Fruit fly (Drosophila melanogaster) whole organism, adult: Measurements from ENCODE around the gene gw.

ENCODE experiments used
- CG11617 ChIP-seq: fragments of 200-800 bp; sonication (Bioruptor generic); optimal IDR thresholded peaks from 2 replicates; lab custom pipeline; 2017; ENCODE audit warnings: mild to moderate bottlenecking, missing biosample characterization, missing genetic modification reagents, missing genetic modification characterization
- CG12768 ChIP-seq: fragments of 200-800 bp; sonication (Bioruptor generic); optimal IDR thresholded peaks from 2 replicates; lab custom pipeline; 2017; ENCODE audit warnings: missing biosample characterization, missing genetic modification characterization, mild to moderate bottlenecking, moderate library complexity, missing genetic modification reagents
- CG14711 ChIP-seq: fragments of 200-800 bp; sonication (Bioruptor generic); optimal IDR thresholded peaks from 2 replicates; lab custom pipeline; 2018; ENCODE audit warnings: missing biosample characterization, mild to moderate bottlenecking, missing genetic modification characterization, moderate library complexity
- CG33017 ChIP-seq: fragments of 200-800 bp; sonication (Bioruptor generic); optimal IDR thresholded peaks from 2 replicates; lab custom pipeline; 2018; ENCODE audit warnings: missing biosample characterization, mild to moderate bottlenecking, missing genetic modification characterization, moderate library complexity
- CG5204 ChIP-seq: fragments of 200-800 bp; sonication (Bioruptor generic); optimal IDR thresholded peaks from 2 replicates; lab custom pipeline; 2016; ENCODE audit warnings: missing biosample characterization, missing genetic modification characterization
- CG7045 ChIP-seq: fragments of 200-800 bp; sonication (Bioruptor generic); optimal IDR thresholded peaks from 2 replicates; lab custom pipeline; 2017; ENCODE audit warnings: missing biosample characterization, mild to moderate bottlenecking, missing genetic modification characterization
- Crg-1 ChIP-seq: fragments of 200-800 bp; sonication (Bioruptor generic); optimal IDR thresholded peaks from 2 replicates; lab custom pipeline; 2016; ENCODE audit warnings: missing biosample characterization, missing genetic modification characterization
- Mnt ChIP-seq: fragments of 200-800 bp; sonication (Bioruptor generic); optimal IDR thresholded peaks from 2 replicates; lab custom pipeline; 2016; ENCODE audit warnings: missing biosample characterization, mild to moderate bottlenecking, missing genetic modification characterization
- cic ChIP-seq: fragments of 200-800 bp; sonication (Bioruptor generic); optimal IDR thresholded peaks from 2 replicates; lab custom pipeline; 2017; ENCODE audit warnings: missing biosample characterization, mild to moderate bottlenecking, missing genetic modification characterization, moderate library complexity
- kay ChIP-seq: fragments of 200-800 bp; sonication (Bioruptor generic); peaks from one replicate; lab custom pipeline; 2016; ENCODE audit warnings: missing biosample characterization, missing genetic modification characterization, borderline replicate concordance
- ovo ChIP-seq: fragments of 200-800 bp; sonication (Bioruptor generic); optimal IDR thresholded peaks from 2 replicates; lab custom pipeline; 2016; ENCODE audit warnings: missing biosample characterization, missing genetic modification characterization
- pad ChIP-seq: fragments of 200-800 bp; sonication (Bioruptor generic); optimal IDR thresholded peaks from 3 replicates; lab custom pipeline; 2017; ENCODE audit warnings: missing biosample characterization, missing genetic modification characterization, mild to moderate bottlenecking, moderate library complexity, missing genetic modification reagents

- TF ChIP-seq Crg-1 (GFP tag; lab: Kevin White, UChicago) (no peak), ovo (GFP tag; lab: Kevin White, UChicago) (no peak), Mnt (GFP tag; lab: Kevin White, UChicago) (no peak), pad (GFP tag; lab: Kevin White, UChicago) (no peak), CG12768 (GFP tag; lab: Kevin White, UChicago) (no peak), CG7045 (no peak), CG11617 (no peak), CG5204 (no peak), kay (no peak), CG33017 (tag; lab: Kevin White, UChicago) (no peak), CG14711 (tag; lab: Kevin White, UChicago) (peak; percentile 51), cic (GFP tag; lab: Kevin White, UChicago) (no peak)
Observed at dm6 chr4:607498-607897, 52.9 kb downstream of the gw start, which contains the start of gene onecut.
